Fruit fly (Drosophila melanogaster) whole organism, embryonic: ENCODE measurements around the gene Chd1.
A peak's percentile ranks its signal among the peaks of the same experiment; 100 is the strongest.

ENCODE experiments used
- Atf-2 ChIP-seq: fragments of 200-800 bp; sonication (Bioruptor generic); optimal IDR thresholded peaks from 2 replicates; lab custom pipeline; 2016; ENCODE audit warnings: missing biosample characterization, missing genetic modification characterization
- Awh ChIP-seq: fragments of 200-800 bp; sonication (Bioruptor generic); IDR thresholded peaks from 2 replicates; pipeline ENCODE4, ENCODE4 v1.3.6; 2022; ENCODE audit warnings: missing biosample characterization, missing genetic modification characterization
- BtbVII ChIP-seq: fragments of 200-800 bp; sonication (Bioruptor generic); optimal IDR thresholded peaks from 3 replicates; lab custom pipeline; 2017; ENCODE audit warnings: missing biosample characterization, mild to moderate bottlenecking, missing genetic modification characterization
- CG11093 ChIP-seq: fragments of 200-800 bp; sonication (Bioruptor generic); IDR thresholded peaks from 3 replicates; pipeline ENCODE4 v1.3.6; 2022; ENCODE audit warnings: missing biosample characterization, missing genetic modification characterization
- CG11695 ChIP-seq: fragments of 200-800 bp; sonication (Bioruptor generic); IDR thresholded peaks from 3 replicates; pipeline ENCODE4 v1.3.6; 2022; ENCODE audit warnings: missing biosample characterization, missing genetic modification characterization
- CG13894 ChIP-seq: fragments of 200-800 bp; sonication (Bioruptor generic); optimal IDR thresholded peaks from 3 replicates; lab custom pipeline; 2018; ENCODE audit warnings: missing biosample characterization, mild to moderate bottlenecking, missing genetic modification characterization, moderate library complexity
- CG1529 ChIP-seq: fragments of 200-800 bp; sonication (Bioruptor generic); optimal IDR thresholded peaks from 3 replicates; lab custom pipeline; 2018; ENCODE audit warnings: missing biosample characterization, missing genetic modification characterization
- CG18011 ChIP-seq: fragments of 200-800 bp; sonication (Bioruptor generic); optimal IDR thresholded peaks from 2 replicates; lab custom pipeline; 2017; ENCODE audit warnings: missing biosample characterization, missing genetic modification characterization, mild to moderate bottlenecking, moderate library complexity, missing genotype
- CG3995 ChIP-seq: fragments of 200-800 bp; sonication (Bioruptor generic); optimal IDR thresholded peaks from 3 replicates; lab custom pipeline; 2016; ENCODE audit warnings: missing biosample characterization, missing genetic modification characterization
- CG7357 ChIP-seq: fragments of 200-800 bp; sonication (Bioruptor generic); IDR thresholded peaks from 3 replicates; pipeline ENCODE4 v1.3.6; 2022; ENCODE audit warnings: missing biosample characterization, missing genetic modification characterization
- CG8281 ChIP-seq: fragments of 200-800 bp; sonication (Bioruptor generic); optimal IDR thresholded peaks from 2 replicates; lab custom pipeline; 2018; ENCODE audit warnings: missing biosample characterization, mild to moderate bottlenecking, missing genetic modification characterization, moderate library complexity
- CG8478 ChIP-seq: fragments of >200 bp; optimal IDR thresholded peaks from 2 replicates; lab custom pipeline; 2018
- CG9876 ChIP-seq: fragments of 200-800 bp; sonication (Bioruptor generic); optimal IDR thresholded peaks from 2 replicates; lab custom pipeline; 2016; ENCODE audit warnings: missing biosample characterization, missing genetic modification characterization
- Dbx ChIP-seq: fragments of 200-800 bp; sonication (Bioruptor generic); IDR thresholded peaks from 3 replicates; pipeline ENCODE4 v1.3.6; 2022; ENCODE audit warnings: missing biosample characterization, missing genetic modification characterization
- Dref ChIP-seq: fragments of 200-800 bp; sonication (Bioruptor generic); IDR thresholded peaks from 2 replicates; pipeline ENCODE4 v1.3.6; 2022; ENCODE audit warnings: missing biosample characterization, missing genetic modification characterization
- HLH54F ChIP-seq: fragments of 200-800 bp; sonication (Bioruptor generic); optimal IDR thresholded peaks from 3 replicates; lab custom pipeline; 2016; ENCODE audit warnings: missing biosample characterization, missing genetic modification characterization
- Lpt ChIP-seq: fragments of >200 bp; optimal IDR thresholded peaks from 2 replicates; lab custom pipeline; 2018; ENCODE audit warnings: missing biosample characterization, missing genetic modification characterization
- Med ChIP-seq: fragments of 200-800 bp; sonication (Bioruptor generic); peaks from one replicate; lab custom pipeline; 2016; ENCODE audit warnings: missing biosample characterization, missing genetic modification characterization, mild to moderate bottlenecking, inconsistent platforms, moderate library complexity
- Nf-YA ChIP-seq: fragments of 200-800 bp; sonication (Bioruptor generic); IDR thresholded peaks from 2 replicates; pipeline ENCODE4 v1.3.6; 2022; ENCODE audit warnings: missing biosample characterization, missing genetic modification characterization
- Optix ChIP-seq: fragments of 200-800 bp; sonication (Bioruptor generic); IDR thresholded peaks from 3 replicates; pipeline ENCODE4 v1.3.6; 2022; ENCODE audit warnings: missing biosample characterization, missing genetic modification characterization
- ac ChIP-seq: fragments of 200-800 bp; sonication (Bioruptor generic); optimal IDR thresholded peaks from 3 replicates; lab custom pipeline; 2017; ENCODE audit warnings: missing biosample characterization, mild to moderate bottlenecking, missing genetic modification characterization
- aop ChIP-seq: fragments of 200-800 bp; sonication (Bioruptor generic); IDR thresholded peaks from 2 replicates; pipeline ENCODE4 v1.3.6; 2022; ENCODE audit warnings: missing biosample characterization, missing genetic modification characterization
- ap ChIP-seq: fragments of 200-800 bp; sonication (Bioruptor generic); IDR thresholded peaks from 2 replicates; pipeline ENCODE4 v1.3.6; 2022; ENCODE audit warnings: missing biosample characterization, missing genetic modification characterization
- caup ChIP-seq: fragments of 200-800 bp; sonication (Bioruptor generic); optimal IDR thresholded peaks from 3 replicates; lab custom pipeline; 2017; ENCODE audit warnings: missing biosample characterization, mild to moderate bottlenecking, missing genetic modification characterization, moderate library complexity; ENCODE audit not compliant: severe bottlenecking
- chn ChIP-seq: fragments of 200-800 bp; sonication (Bioruptor generic); optimal IDR thresholded peaks from 2 replicates; lab custom pipeline; 2016; ENCODE audit warnings: missing biosample characterization, missing genetic modification characterization
- gcm2 ChIP-seq: fragments of 200-800 bp; sonication (Bioruptor generic); optimal IDR thresholded peaks from 2 replicates; lab custom pipeline; 2016; ENCODE audit warnings: missing biosample characterization, missing genetic modification characterization
- hkb ChIP-seq, 2 experiments: fragments of 200-800 bp in 1 of 2; fragments of >200 bp in 1 of 2; sonication (Bioruptor generic) in 1 of 2; IDR thresholded peaks in 1 of 2; optimal IDR thresholded peaks in 1 of 2; 2 replicates each; pipeline versions ENCODE4 v1.3.6 to Lab custom; 2017 to 2022; ENCODE audit warnings: missing biosample characterization in 1 of 2, missing genetic modification characterization in 1 of 2
- kay ChIP-seq: fragments of 200-800 bp; sonication (Bioruptor generic); optimal IDR thresholded peaks from 2 replicates; lab custom pipeline; 2016; ENCODE audit warnings: missing biosample characterization, missing genetic modification characterization
- kni ChIP-seq: fragments of 200-800 bp; sonication (Bioruptor generic); optimal IDR thresholded peaks from 3 replicates; lab custom pipeline; 2017; ENCODE audit warnings: mild to moderate bottlenecking, missing biosample characterization, missing genetic modification reagents, missing genetic modification characterization
- nerfin-1 ChIP-seq: fragments of 200-800 bp; sonication (Bioruptor generic); optimal IDR thresholded peaks from 3 replicates; lab custom pipeline; 2019; ENCODE audit warnings: missing biosample characterization, mild to moderate bottlenecking, missing genetic modification characterization, moderate library complexity
- pnt ChIP-seq: fragments of 200-800 bp; sonication (Bioruptor generic); optimal IDR thresholded peaks from 3 replicates; lab custom pipeline; 2016; ENCODE audit warnings: missing biosample characterization, missing genetic modification characterization
- pros ChIP-seq: fragments of 200-800 bp; sonication (Bioruptor generic); optimal IDR thresholded peaks from 3 replicates; lab custom pipeline; 2019; ENCODE audit warnings: missing biosample characterization, mild to moderate bottlenecking, missing genetic modification characterization, moderate library complexity
- rib ChIP-seq: fragments of 200-800 bp; sonication (Bioruptor generic); IDR thresholded peaks from 2 replicates; pipeline ENCODE4 v1.3.6; 2022; ENCODE audit warnings: missing biosample characterization, missing genetic modification characterization
- ro ChIP-seq: fragments of 200-800 bp; sonication (Bioruptor generic); IDR thresholded peaks from 2 replicates; pipeline ENCODE4 v1.3.6; 2022; ENCODE audit warnings: missing biosample characterization, missing genetic modification characterization
- sob ChIP-seq: fragments of 200-800 bp; sonication (Bioruptor generic); IDR thresholded peaks from 2 replicates; pipeline ENCODE4 v1.3.6; 2022; ENCODE audit warnings: missing biosample characterization, missing genetic modification characterization
- tgo ChIP-seq: fragments of 200-800 bp; sonication (Bioruptor generic); IDR thresholded peaks from 3 replicates; pipeline ENCODE4 v1.3.6; 2022; ENCODE audit warnings: missing biosample characterization, missing genetic modification characterization
- toy ChIP-seq: fragments of 200-800 bp; sonication (Bioruptor generic); IDR thresholded peaks from 2 replicates; pipeline ENCODE4 v1.3.6; 2022; ENCODE audit warnings: missing biosample characterization, missing genetic modification characterization
- usp ChIP-seq: fragments of >200 bp; optimal IDR thresholded peaks from 2 replicates; lab custom pipeline; 2017; ENCODE audit warnings: missing biosample characterization, missing genetic modification characterization
- wek ChIP-seq: fragments of 200-800 bp; sonication (Bioruptor generic); optimal IDR thresholded peaks from 3 replicates; lab custom pipeline; 2018; ENCODE audit warnings: missing biosample characterization, mild to moderate bottlenecking, missing genetic modification characterization, moderate library complexity
- zen ChIP-seq: fragments of 200-800 bp; sonication (Bioruptor generic); optimal IDR thresholded peaks from 3 replicates; lab custom pipeline; 2018; ENCODE audit warnings: missing biosample characterization, mild to moderate bottlenecking, missing genetic modification characterization, moderate library complexity
- zfh2 ChIP-seq: fragments of 200-800 bp; sonication (Bioruptor generic); optimal IDR thresholded peaks from 2 replicates; lab custom pipeline; 2016; ENCODE audit warnings: missing biosample characterization, missing genetic modification characterization

The Chd1 gene

dm6 chr2L:2999113-2999512, 11.6 kb upstream of the Chd1 start, which contains the start of gene Ccdc85 (continued):
- TF ChIP-seq Atf-2 (GFP tag; lab: Kevin White, UChicago) = no peak
- TF ChIP-seq kni (GFP tag; lab: Kevin White, UChicago) = no peak
- no peak for TF ChIP-seq pnt (GFP tag; lab: Kevin White, UChicago)
- no peak for TF ChIP-seq ac (GFP tag; lab: Kevin White, UChicago)
- no peak for TF ChIP-seq zen (tag; lab: Kevin White, UChicago)
- TF ChIP-seq hkb (optimal IDR thresholded peaks at IDR 0.05; lab: Kevin White, UChicago) = no peak
- TF ChIP-seq hkb (GFP tag; IDR thresholded peaks at IDR 0.05; lab: Robert Waterston, UW) = 0 out of 2 replicates have a peak, but pooled peaks have one; percentile 7
- TF ChIP-seq CG11695 (GFP tag; lab: Robert Waterston, UW) = no peak
- TF ChIP-seq CG8281 (tag; lab: Kevin White, UChicago) = no peak
- TF ChIP-seq Optix (GFP tag; lab: Robert Waterston, UW) = no peak
- no peak for TF ChIP-seq chn (GFP tag; lab: Kevin White, UChicago)
- TF ChIP-seq kay (GFP tag; lab: Kevin White, UChicago) = no peak
- no peak for TF ChIP-seq CG13894
- peak; percentile 93 for TF ChIP-seq CG3995
- no peak for TF ChIP-seq HLH54F
- no peak for TF ChIP-seq usp (GFP tag; lab: Kevin White, UChicago)
- TF ChIP-seq aop (GFP tag; lab: Robert Waterston, UW) = no peak
- TF ChIP-seq tgo = no peak
- TF ChIP-seq BtbVII = peak; percentile 15
- TF ChIP-seq CG18011 (GFP tag; lab: Kevin White, UChicago) = no peak
- no peak for TF ChIP-seq rib (GFP tag; lab: Robert Waterston, UW)
- TF ChIP-seq zfh2 = no peak
- peak; percentile 98 for TF ChIP-seq Dref (GFP tag; lab: Robert Waterston, UW)
- TF ChIP-seq wek (GFP tag; lab: Kevin White, UChicago) = no peak
- no peak for TF ChIP-seq ap (GFP tag; lab: Robert Waterston, UW)
- TF ChIP-seq ro = no peak
- no peak for TF ChIP-seq nerfin-1 (tag; lab: Kevin White, UChicago)
- no peak for TF ChIP-seq gcm2 (GFP tag; lab: Kevin White, UChicago)
- TF ChIP-seq Nf-YA (GFP tag; lab: Robert Waterston, UW) = 0 out of 2 replicates have a peak, but pooled peaks have one; percentile 7
- peak; percentile 11 for TF ChIP-seq caup (GFP tag; lab: Kevin White, UChicago)
- TF ChIP-seq pros (GFP tag; lab: Kevin White, UChicago) = no peak
- no peak for TF ChIP-seq CG9876 (GFP tag; lab: Kevin White, UChicago)
- no peak for TF ChIP-seq CG1529 (GFP tag; lab: Kevin White, UChicago)

dm6 chr2L:2993702-2994101, 6.2 kb upstream of the Chd1 start:
- TF ChIP-seq CG7357 (GFP tag; lab: Robert Waterston, UW) (0 out of 3 replicates have a peak, but pooled peaks have one; percentile 15), CG11093 (GFP tag; lab: Robert Waterston, UW) (0 out of 3 replicates have a peak, but pooled peaks have one; percentile 21), toy (GFP tag; lab: Robert Waterston, UW) (0 out of 2 replicates have a peak, but pooled peaks have one; percentile 20), Dbx (peak; percentile 22; the same call in 1 of the 3 replicates), Med (GFP tag; lab: Kevin White, UChicago) (peak; percentile 44), Awh (peak; percentile 52; the same call in 1 of the 2 replicates), Lpt (GFP tag; lab: Kevin White, UChicago) (no peak), sob (no peak), CG8478 (lab: Kevin White, UChicago) (peak; percentile 82)
